Fruit fly (Drosophila melanogaster) whole organism, embryonic: ENCODE measurements around the gene msb1l.
A peak's percentile ranks its signal among the peaks of the same experiment; 100 is the strongest.

ENCODE experiments used
- Adf1 ChIP-seq: fragments of 200-800 bp; sonication (Bioruptor generic); IDR thresholded peaks from 2 replicates; pipeline ENCODE4 v1.3.6; 2022; ENCODE audit warnings: missing biosample characterization, missing genetic modification characterization
- Aef1 ChIP-seq: fragments of 200-800 bp; sonication (Bioruptor generic); IDR thresholded peaks from 3 replicates; pipeline ENCODE4 v1.3.6; 2022; ENCODE audit warnings: missing biosample characterization, missing genetic modification characterization
- Antp ChIP-seq: fragments of 200-800 bp; sonication (Bioruptor generic); optimal IDR thresholded peaks from 3 replicates; lab custom pipeline; 2016; ENCODE audit warnings: missing biosample characterization, missing genetic modification characterization
- Awh ChIP-seq: fragments of 200-800 bp; sonication (Bioruptor generic); IDR thresholded peaks from 2 replicates; pipeline ENCODE4, ENCODE4 v1.3.6; 2022; ENCODE audit warnings: missing biosample characterization, missing genetic modification characterization
- Bgb ChIP-seq: fragments of 200-800 bp; sonication (Bioruptor generic); IDR thresholded peaks from 2 replicates; pipeline ENCODE4 v1.3.6; 2022; ENCODE audit warnings: missing biosample characterization, missing genetic modification characterization; ENCODE audit not compliant: partially characterized antibody
- CG11093 ChIP-seq: fragments of 200-800 bp; sonication (Bioruptor generic); IDR thresholded peaks from 3 replicates; pipeline ENCODE4 v1.3.6; 2022; ENCODE audit warnings: missing biosample characterization, missing genetic modification characterization
- CG11723 ChIP-seq: fragments of 200-800 bp; sonication (Bioruptor generic); optimal IDR thresholded peaks from 2 replicates; lab custom pipeline; 2017; ENCODE audit warnings: missing biosample characterization, mild to moderate bottlenecking, missing genetic modification characterization
- CG13296 ChIP-seq: fragments of 200-800 bp; sonication (Bioruptor generic); optimal IDR thresholded peaks from 3 replicates; lab custom pipeline; 2018; ENCODE audit warnings: missing biosample characterization, mild to moderate bottlenecking, missing genetic modification characterization
- CG13894 ChIP-seq: fragments of 200-800 bp; sonication (Bioruptor generic); optimal IDR thresholded peaks from 3 replicates; lab custom pipeline; 2018; ENCODE audit warnings: missing biosample characterization, mild to moderate bottlenecking, missing genetic modification characterization, moderate library complexity
- CG14050 ChIP-seq: fragments of 200-800 bp; sonication (Bioruptor generic); IDR thresholded peaks from 3 replicates; pipeline ENCODE4 v1.3.6; 2022; ENCODE audit warnings: missing biosample characterization, missing genetic modification characterization
- CG14860 ChIP-seq: fragments of 200-800 bp; sonication (Bioruptor generic); IDR thresholded peaks from 3 replicates; pipeline ENCODE4 v1.3.6; 2022; ENCODE audit warnings: missing biosample characterization, missing genetic modification characterization; ENCODE audit not compliant: partially characterized antibody
- CG15479 ChIP-seq: fragments of 200-800 bp; sonication (Bioruptor generic); optimal IDR thresholded peaks from 3 replicates; lab custom pipeline; 2019; ENCODE audit warnings: missing biosample characterization, mild to moderate bottlenecking, missing genetic modification characterization, moderate library complexity
- CG1603 ChIP-seq: fragments of 200-800 bp; sonication (Bioruptor generic); optimal IDR thresholded peaks from 2 replicates; lab custom pipeline; 2019; ENCODE audit warnings: missing biosample characterization, mild to moderate bottlenecking, missing genetic modification characterization, moderate library complexity
- CG16813 ChIP-seq: fragments of 200-800 bp; sonication (Bioruptor generic); IDR thresholded peaks from 3 replicates; pipeline ENCODE4 v1.3.6; 2022; ENCODE audit warnings: missing biosample characterization, missing genetic modification characterization; ENCODE audit not compliant: partially characterized antibody
- CG17612 ChIP-seq: fragments of 200-800 bp; sonication (Bioruptor generic); IDR thresholded peaks from 2 replicates; pipeline ENCODE4 v1.3.6; 2022; ENCODE audit warnings: missing biosample characterization, missing genetic modification characterization
- CG6175 ChIP-seq: fragments of 200-800 bp; sonication (Bioruptor generic); IDR thresholded peaks from 3 replicates; pipeline ENCODE4 v1.3.6; 2022; ENCODE audit warnings: missing biosample characterization, missing genetic modification characterization
- CG6272 ChIP-seq: fragments of 200-800 bp; sonication (Bioruptor generic); IDR thresholded peaks from 2 replicates; pipeline ENCODE4 v1.3.6; 2022; ENCODE audit warnings: missing biosample characterization, missing genetic modification characterization
- CG6791 ChIP-seq: fragments of 200-800 bp; sonication (Bioruptor generic); IDR thresholded peaks from 3 replicates; pipeline ENCODE4 v1.3.6; 2022; ENCODE audit warnings: missing biosample characterization, missing genetic modification characterization; ENCODE audit not compliant: partially characterized antibody
- CG7987 ChIP-seq: fragments of 200-800 bp; sonication (Bioruptor generic); optimal IDR thresholded peaks from 2 replicates; lab custom pipeline; 2018; ENCODE audit warnings: missing biosample characterization, mild to moderate bottlenecking, missing genetic modification characterization, moderate library complexity
- CG8478 ChIP-seq: fragments of >200 bp; optimal IDR thresholded peaks from 2 replicates; lab custom pipeline; 2018
- CG8924 ChIP-seq: fragments of 200-800 bp; optimal IDR thresholded peaks from 3 replicates; lab custom pipeline; 2019; ENCODE audit warnings: missing biosample characterization, mild to moderate bottlenecking, missing genetic modification characterization, moderate library complexity
- Doc3 ChIP-seq: fragments of 200-800 bp; sonication (Bioruptor generic); IDR thresholded peaks from 3 replicates; pipeline ENCODE4 v1.3.6; 2022; ENCODE audit warnings: missing biosample characterization, missing genetic modification characterization; ENCODE audit not compliant: partially characterized antibody
- E2f2 ChIP-seq: fragments of 200-800 bp; sonication (Bioruptor generic); IDR thresholded peaks from 2 replicates; pipeline ENCODE4 v1.3.6; 2022; ENCODE audit warnings: missing biosample characterization, missing genetic modification characterization
- H15 ChIP-seq: fragments of 200-800 bp; sonication (Bioruptor generic); IDR thresholded peaks from 3 replicates; pipeline ENCODE4 v1.3.6; 2022; ENCODE audit warnings: missing biosample characterization, missing genetic modification characterization
- Hr78 ChIP-seq, 2 experiments: fragments of 200-800 bp in 1 of 2; fragments of >200 bp in 1 of 2; sonication (Bioruptor generic) in 1 of 2; optimal IDR thresholded peaks; 2 replicates each; lab custom pipeline; 2017 to 2019; ENCODE audit warnings: missing biosample characterization in 2 of 2, missing genetic modification characterization in 2 of 2, mild to moderate bottlenecking in 1 of 2, moderate library complexity in 1 of 2
- Mad ChIP-seq: fragments of 200-800 bp; sonication (Bioruptor generic); optimal IDR thresholded peaks from 2 replicates; lab custom pipeline; 2016; ENCODE audit warnings: missing biosample characterization, missing genetic modification characterization
- Side ChIP-seq: fragments of 200-800 bp; sonication (Bioruptor generic); optimal IDR thresholded peaks from 2 replicates; lab custom pipeline; 2016; ENCODE audit warnings: missing biosample characterization, missing genetic modification characterization
- Sin3A ChIP-seq: fragments of >200 bp; optimal IDR thresholded peaks from 2 replicates; lab custom pipeline; 2018
- abd-A ChIP-seq: fragments of 200-800 bp; sonication (Bioruptor generic); optimal IDR thresholded peaks from 3 replicates; lab custom pipeline; 2019; ENCODE audit warnings: missing biosample characterization, mild to moderate bottlenecking, missing genetic modification characterization, moderate library complexity
- ase ChIP-seq: fragments of 200-800 bp; sonication (Bioruptor generic); IDR thresholded peaks from 3 replicates; pipeline ENCODE4 v1.3.6; 2022; ENCODE audit warnings: missing biosample characterization, missing genetic modification characterization
- bbx ChIP-seq: fragments of 200-800 bp; sonication (Bioruptor generic); IDR thresholded peaks from 2 replicates; pipeline ENCODE4 v1.3.6; 2022; ENCODE audit warnings: missing biosample characterization, missing genetic modification characterization; ENCODE audit not compliant: partially characterized antibody
- bowl ChIP-seq: fragments of 200-800 bp; sonication (Bioruptor generic); IDR thresholded peaks from 2 replicates; pipeline ENCODE4 v1.3.6; 2022; ENCODE audit warnings: missing biosample characterization, missing genetic modification characterization
- br ChIP-seq: fragments of >200 bp; optimal IDR thresholded peaks from 2 replicates; lab custom pipeline; 2017
- cad ChIP-seq: fragments of >200 bp; optimal IDR thresholded peaks from 2 replicates; lab custom pipeline; 2017; ENCODE audit warnings: missing biosample characterization, missing genetic modification characterization
- caup ChIP-seq: fragments of 200-800 bp; sonication (Bioruptor generic); optimal IDR thresholded peaks from 3 replicates; lab custom pipeline; 2017; ENCODE audit warnings: missing biosample characterization, mild to moderate bottlenecking, missing genetic modification characterization, moderate library complexity; ENCODE audit not compliant: severe bottlenecking
- dm ChIP-seq: fragments of 200-800 bp; sonication (Bioruptor generic); optimal IDR thresholded peaks from 3 replicates; lab custom pipeline; 2016; ENCODE audit warnings: missing biosample characterization, missing genetic modification characterization
- hb ChIP-seq: fragments of 200-800 bp; sonication (Bioruptor generic); IDR thresholded peaks from 3 replicates; pipeline ENCODE4 v1.3.6; 2022; ENCODE audit warnings: missing biosample characterization, missing genetic modification characterization; ENCODE audit not compliant: partially characterized antibody
- ind ChIP-seq: fragments of 200-800 bp; sonication (Bioruptor generic); optimal IDR thresholded peaks from 3 replicates; lab custom pipeline; 2016; ENCODE audit warnings: missing biosample characterization, missing genetic modification characterization
- jigr1 ChIP-seq: fragments of 200-800 bp; sonication (Bioruptor generic); IDR thresholded peaks from 3 replicates; pipeline ENCODE4 v1.3.6; 2022; ENCODE audit warnings: missing biosample characterization, missing genetic modification characterization
- onecut ChIP-seq: fragments of 200-800 bp; sonication (Bioruptor generic); IDR thresholded peaks from 2 replicates; pipeline ENCODE4 v1.3.6; 2022; ENCODE audit warnings: missing biosample characterization, missing genetic modification characterization
- rib ChIP-seq: fragments of 200-800 bp; sonication (Bioruptor generic); IDR thresholded peaks from 2 replicates; pipeline ENCODE4 v1.3.6; 2022; ENCODE audit warnings: missing biosample characterization, missing genetic modification characterization
- schlank ChIP-seq: fragments of 200-800 bp; sonication (Bioruptor generic); optimal IDR thresholded peaks from 2 replicates; lab custom pipeline; 2018; ENCODE audit warnings: missing biosample characterization, mild to moderate bottlenecking, missing genetic modification characterization
- sima ChIP-seq: fragments of 200-800 bp; sonication (Bioruptor generic); optimal IDR thresholded peaks from 2 replicates; lab custom pipeline; 2016; ENCODE audit warnings: missing biosample characterization, missing genetic modification characterization
- so ChIP-seq: fragments of 200-800 bp; sonication (Bioruptor generic); IDR thresholded peaks from 3 replicates; pipeline ENCODE4 v1.3.6; 2022; ENCODE audit warnings: missing biosample characterization, missing genetic modification characterization
- tin ChIP-seq: fragments of 200-800 bp; sonication (Bioruptor generic); optimal IDR thresholded peaks from 3 replicates; lab custom pipeline; 2016; ENCODE audit warnings: missing biosample characterization, missing genetic modification characterization
- trh ChIP-seq: fragments of 200-800 bp; sonication (Bioruptor generic); optimal IDR thresholded peaks from 2 replicates; lab custom pipeline; 2016; ENCODE audit warnings: missing biosample characterization, missing genetic modification characterization
- unc-4 ChIP-seq: fragments of 200-800 bp; sonication (Bioruptor generic); IDR thresholded peaks from 2 replicates; pipeline ENCODE4 v1.3.6; 2022; ENCODE audit warnings: missing biosample characterization, missing genetic modification characterization; ENCODE audit not compliant: partially characterized antibody
- wdn ChIP-seq: fragments of 200-800 bp; sonication (Bioruptor generic); IDR thresholded peaks from 2 replicates; pipeline ENCODE4 v1.3.6; 2022; ENCODE audit warnings: missing biosample characterization, missing genetic modification characterization
- zen2 ChIP-seq: fragments of 200-800 bp; sonication (Bioruptor generic); IDR thresholded peaks from 3 replicates; pipeline ENCODE4 v1.3.6; 2022; ENCODE audit warnings: missing biosample characterization, missing genetic modification characterization; ENCODE audit not compliant: partially characterized antibody

msb1l gene

DNA sequence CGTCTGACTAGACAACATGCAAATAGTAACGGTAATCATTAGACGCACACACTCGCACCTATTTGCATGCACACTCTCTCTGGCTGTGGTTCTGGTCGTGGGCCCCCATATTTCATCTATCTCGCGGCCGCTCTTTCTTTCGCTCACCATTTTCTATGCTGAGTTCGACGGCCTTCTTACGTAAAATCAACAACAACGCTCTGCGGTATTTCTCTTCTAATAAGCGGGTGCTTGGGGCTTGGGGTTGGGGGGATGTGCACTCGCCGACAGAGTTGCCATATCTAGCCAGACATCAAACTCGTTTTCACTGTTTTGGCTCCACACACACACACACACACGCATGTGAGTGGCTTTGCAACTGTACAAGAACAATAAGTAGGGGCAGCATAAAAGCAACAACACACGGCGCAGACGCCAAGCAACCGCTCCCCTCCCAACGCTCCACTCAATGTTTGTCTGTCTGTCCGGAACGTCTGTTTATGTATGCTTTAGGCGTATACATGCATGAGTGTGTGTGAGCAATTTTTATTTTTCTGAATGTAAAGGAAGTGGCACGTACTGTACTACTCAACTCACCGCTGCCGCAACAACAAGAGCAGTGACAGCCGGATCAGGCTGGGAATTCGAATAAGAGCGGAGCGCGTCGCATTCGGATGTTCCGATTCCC is 2.4 kb upstream of the msb1l start (continued):
- TF ChIP-seq zen2 (peak; percentile 73), rib (peak; percentile 29; the same call in 1 of the 2 replicates), CG6272 (GFP tag; lab: Robert Waterston, UW) (no peak), bowl (GFP tag; lab: Robert Waterston, UW) (no peak), CG6175 (GFP tag; lab: Robert Waterston, UW) (peak; percentile 96), tin (GFP tag; lab: Kevin White, UChicago) (no peak), CG6791 (0 out of 3 replicates have a peak, but pooled peaks have one; percentile 50), CG1603 (tag; lab: Kevin White, UChicago) (no peak), CG8924 (tag; lab: Kevin White, UChicago) (no peak), ase (GFP tag; lab: Robert Waterston, UW) (no peak), CG7987 (GFP tag; lab: Kevin White, UChicago) (no peak), CG15479 (GFP tag; lab: Kevin White, UChicago) (no peak), Adf1 (GFP tag; lab: Robert Waterston, UW) (peak; percentile 69; the same call in 1 of the 2 replicates), bbx (peak; percentile 52; the same call in 1 of the 2 replicates), onecut (GFP tag; lab: Robert Waterston, UW) (no peak), Bgb (GFP tag; lab: Robert Waterston, UW) (peak; percentile 55), CG11093 (GFP tag; lab: Robert Waterston, UW) (no peak), unc-4 (GFP tag; lab: Robert Waterston, UW) (0 out of 2 replicates have a peak, but pooled peaks have one; percentile 28), CG13296 (no peak), Antp (GFP tag; lab: Kevin White, UChicago) (no peak), abd-A (peak; percentile 94), br (lab: Kevin White, UChicago) (no peak), H15 (no peak), hb (GFP tag; lab: Robert Waterston, UW) (no peak), Aef1 (GFP tag; lab: Robert Waterston, UW) (peak; percentile 85), Mad (no peak), CG16813 (GFP tag; lab: Robert Waterston, UW) (peak; percentile 24; the same call in 1 of the 3 replicates), CG14860 (0 out of 3 replicates have a peak, but pooled peaks have one; percentile 26), caup (GFP tag; lab: Kevin White, UChicago) (no peak), Hr78 (GFP tag; optimal IDR thresholded peaks at IDR 0.05; lab: Kevin White, UChicago) (peak in 1 of 2 experiments; percentile 81), CG8478 (lab: Kevin White, UChicago) (peak; percentile 91), CG13894 (tag; lab: Kevin White, UChicago) (peak; percentile 32)

DNA sequence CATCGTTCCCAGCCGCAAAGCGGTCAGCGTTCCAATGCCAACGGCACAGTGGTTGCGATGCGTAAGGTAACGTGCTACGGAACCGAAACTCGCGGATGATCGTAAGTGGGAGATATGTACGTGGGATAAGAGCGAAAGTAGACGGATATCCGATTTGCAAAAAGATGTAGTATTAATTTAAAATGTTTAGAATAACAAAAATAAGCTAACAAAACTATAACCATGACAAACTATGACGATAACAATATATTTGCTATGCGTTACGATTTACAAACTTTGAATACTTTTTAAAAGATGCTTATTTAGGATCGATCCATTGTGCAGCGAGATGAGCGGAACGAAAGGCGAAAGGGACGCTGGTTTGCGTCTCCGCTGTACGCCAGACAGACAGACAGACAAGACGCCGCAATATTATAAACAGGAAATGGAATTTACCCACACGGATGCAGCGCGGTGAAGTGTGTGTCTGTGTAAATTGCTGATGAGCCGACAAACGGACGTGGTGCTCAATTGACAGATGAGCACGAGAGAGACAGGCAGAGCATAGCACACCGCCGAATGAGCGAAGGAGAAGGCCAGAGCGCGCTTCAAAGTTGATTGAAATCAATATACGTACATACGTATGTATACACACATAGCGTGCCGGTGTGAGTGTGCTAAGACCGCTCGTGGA is 1.7 kb upstream of the msb1l start:
- peak; percentile 44; the same call in 2 of the 3 replicates for TF ChIP-seq Doc3 (GFP tag; lab: Robert Waterston, UW)
- TF ChIP-seq Side = peak; percentile 95
- peak; percentile 93 for TF ChIP-seq CG11723
- TF ChIP-seq schlank = peak; percentile 86
- peak; percentile 83 for TF ChIP-seq wdn (GFP tag; lab: Robert Waterston, UW)
- TF ChIP-seq CG17612 (GFP tag; lab: Robert Waterston, UW) = peak; percentile 90
- TF ChIP-seq Adf1 (GFP tag; lab: Robert Waterston, UW) = peak; percentile 59
- peak; percentile 63 for TF ChIP-seq CG8478 (lab: Kevin White, UChicago)
- peak; percentile 78 for TF ChIP-seq E2f2 (GFP tag; lab: Robert Waterston, UW)
- peak; percentile 96 for TF ChIP-seq trh (GFP tag; lab: Kevin White, UChicago)
- TF ChIP-seq jigr1 (GFP tag; lab: Robert Waterston, UW) = peak; percentile 94
- TF ChIP-seq Awh (GFP tag; lab: Robert Waterston, UW) = peak; percentile 81; the same call in 1 of the 2 replicates
- peak; percentile 91; the same call in 2 of the 3 replicates for TF ChIP-seq so (GFP tag; lab: Robert Waterston, UW)
- TF ChIP-seq cad (GFP tag; lab: Kevin White, UChicago) = no peak
- TF ChIP-seq sima = peak; percentile 89
- peak; percentile 97 for TF ChIP-seq ind (GFP tag; lab: Kevin White, UChicago)
- TF ChIP-seq dm (GFP tag; lab: Kevin White, UChicago) = peak; percentile 87
- peak; percentile 74 for TF ChIP-seq CG7987 (GFP tag; lab: Kevin White, UChicago)
- peak; percentile 90 for TF ChIP-seq CG14050
- no peak for TF ChIP-seq Sin3A
